Worm (Caenorhabditis elegans) whole organism, early embryonic: ENCODE data around the gene srx-17.

Experiments used
- B0310.2 ChIP-seq: sonication (generic microtip); optimal IDR thresholded peaks from 2 replicates; lab custom pipeline; 2016; ENCODE audit warnings: mild to moderate bottlenecking, missing genetic modification characterization, missing compliant biosample characterization
- F13C5.2 ChIP-seq: sonication (generic microtip); optimal IDR thresholded peaks from 2 replicates; lab custom pipeline; 2017; ENCODE audit warnings: mild to moderate bottlenecking, missing genetic modification characterization, inconsistent platforms, missing compliant biosample characterization
- aly-1 ChIP-seq: sonication (generic microtip); optimal IDR thresholded peaks from 2 replicates; lab custom pipeline; 2016; ENCODE audit warnings: missing genetic modification characterization, missing compliant biosample characterization
- ama-1 ChIP-seq: fragments of 150-350 bp; optimal IDR thresholded peaks from 2 replicates; lab custom pipeline; 2014
- flt-1 ChIP-seq: fragments of 200-800 bp; sonication (Bioruptor generic); IDR thresholded peaks from 2 replicates; pipeline ENCODE4 v1.3.6; 2022; ENCODE audit warnings: missing genetic modification characterization, missing compliant biosample characterization
- hmg-4 ChIP-seq: fragments of 200-800 bp; sonication (Bioruptor generic); optimal IDR thresholded peaks from 2 replicates; lab custom pipeline; 2018; ENCODE audit warnings: mild to moderate bottlenecking, missing genetic modification characterization, missing compliant biosample characterization
- hnd-1 ChIP-seq: sonication (generic microtip); optimal IDR thresholded peaks from 2 replicates; lab custom pipeline; 2016; ENCODE audit warnings: missing genetic modification characterization, missing compliant biosample characterization
- pes-1 ChIP-seq: fragments of 200-800 bp; sonication (Bioruptor generic); IDR thresholded peaks from 2 replicates; pipeline ENCODE4 v1.3.6; 2022; ENCODE audit warnings: missing genetic modification reagents, missing genetic modification characterization, missing compliant biosample characterization
- scrt-1 ChIP-seq: fragments of 200-800 bp; sonication (Bioruptor generic); IDR thresholded peaks from 2 replicates; pipeline ENCODE4 v1.3.6; 2022; ENCODE audit warnings: missing genetic modification characterization, missing compliant biosample characterization
- sea-1 ChIP-seq: fragments of 200-800 bp; sonication (Bioruptor generic); conservative IDR thresholded peaks from 2 replicates; pipeline ENCODE4 v1.3.6; 2022; ENCODE audit warnings: missing genetic modification characterization, missing compliant biosample characterization
- tbx-37 ChIP-seq: fragments of 200-800 bp; sonication (Bioruptor generic); conservative IDR thresholded peaks from 2 replicates; pipeline ENCODE4 v1.3.6; 2022; ENCODE audit warnings: missing genetic modification reagents, missing genetic modification characterization, missing compliant biosample characterization
- tra-4 ChIP-seq: sonication (generic microtip); optimal IDR thresholded peaks from 2 replicates; lab custom pipeline; 2017; ENCODE audit warnings: missing genetic modification characterization, missing compliant biosample characterization

DNA sequence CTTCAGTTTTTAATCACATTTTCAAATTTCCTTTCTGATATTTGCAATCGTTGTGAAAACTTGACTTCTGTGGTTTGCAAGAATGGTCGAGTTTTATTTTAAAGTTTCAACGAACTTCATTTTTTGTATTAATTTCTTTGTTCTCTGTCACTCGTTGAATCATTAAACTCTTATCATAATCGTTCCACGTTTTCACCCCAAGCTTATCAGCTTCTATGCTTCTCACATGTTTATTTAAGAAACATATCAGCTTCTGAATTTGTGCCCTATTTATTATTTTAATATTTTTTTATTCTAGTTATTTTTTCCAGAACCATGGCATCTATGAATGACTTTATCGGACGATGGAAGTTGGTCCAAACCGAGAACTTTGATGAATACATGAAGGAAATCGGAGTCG lies 38.2 kb downstream of the srx-17 start, which contains the start of gene lbp-7:
- TF ChIP-seq hmg-4 (GFP tag; lab: Kevin White, UChicago) (no peak), sea-1 (GFP tag; lab: Robert Waterston, UW) (no peak), B0310.2 (tag; lab: Kevin White, UChicago) (no peak), tbx-37 (GFP tag; lab: Robert Waterston, UW) (no peak), scrt-1 (GFP tag; lab: Robert Waterston, UW) (no peak), flt-1 (GFP tag; lab: Robert Waterston, UW) (no peak), ama-1 (lab: Kevin White, UChicago) (no peak), F13C5.2 (tag; lab: Kevin White, UChicago) (no peak), aly-1 (no peak), tra-4 (tag; lab: Kevin White, UChicago) (no peak), pes-1 (no peak), hnd-1 (tag; lab: Kevin White, UChicago) (no peak)
